Worm (Caenorhabditis elegans): ENCODE data around the gene fbxa-167.

The fbxa-167 gene

DNA sequence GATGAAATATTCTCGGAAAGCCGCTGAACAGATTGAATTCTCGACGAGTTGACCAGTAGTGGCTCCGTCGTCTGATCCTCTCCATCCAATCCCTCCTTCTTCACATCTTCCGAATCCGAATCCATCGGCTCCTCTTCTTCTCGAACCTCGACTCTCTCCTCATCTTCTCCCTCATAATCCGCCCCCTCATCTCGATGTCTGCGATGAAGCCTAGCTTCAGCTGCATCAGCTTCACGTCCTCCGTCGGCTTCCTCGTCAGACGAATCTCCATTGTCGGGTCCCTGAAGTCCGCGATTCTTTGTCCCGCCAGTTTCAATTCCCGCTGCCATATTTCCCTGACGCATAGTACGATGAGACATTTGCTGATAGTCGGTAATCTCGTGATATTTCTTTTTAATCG lies 44.3 kb downstream of the fbxa-167 start:
- no peak for TF ChIP-seq snpc-4 (tag; optimal IDR thresholded peaks at IDR 0.05)
- no peak for TF ChIP-seq zip-8 (tag; optimal IDR thresholded peaks at IDR 0.05)
- TF ChIP-seq mab-5 (tag; optimal IDR thresholded peaks at IDR 0.05) = no peak
- TF ChIP-seq blmp-1 (tag; optimal IDR thresholded peaks at IDR 0.05) = no peak
- no peak for TF ChIP-seq ceh-39 (tag; optimal IDR thresholded peaks at IDR 0.05)
- TF ChIP-seq lin-13 (tag; optimal IDR thresholded peaks at IDR 0.05) = no peak
- no peak for TF ChIP-seq elt-1 (tag; optimal IDR thresholded peaks at IDR 0.05; ENCODE audit: borderline replicate concordance, insufficient read depth)
- no peak for TF ChIP-seq hlh-1 (tag; optimal IDR thresholded peaks at IDR 0.05)

All from whole organism, mixed stage, embryonic.